Worm (Caenorhabditis elegans): ENCODE measurements around the gene T26C5.3.

Gene T26C5.3

ce11 chrII:9222969-9223368 is 13.4 kb upstream of the T26C5.3 start, which contains the start of gene ZK1067.3:
Gene ZK1067.3 (plus strand): TSS chrII:9223269.
- TF ChIP-seq lin-13 (tag; optimal IDR thresholded peaks at IDR 0.05) (no peak), zip-8 (tag; optimal IDR thresholded peaks at IDR 0.05) (no peak), ceh-83 (GFP tag; optimal IDR thresholded peaks at IDR 0.05) (no peak), ceh-43 (GFP tag; optimal IDR thresholded peaks at IDR 0.05) (no peak), ham-2 (GFP tag; optimal IDR thresholded peaks at IDR 0.05) (no peak)

- TF ChIP-seq lin-32 (GFP tag; optimal IDR thresholded peaks at IDR 0.05) (no peak), blmp-1 (tag; optimal IDR thresholded peaks at IDR 0.05) (no peak), mls-2 (tag; optimal IDR thresholded peaks at IDR 0.05) (no peak), lsy-2 (tag; optimal IDR thresholded peaks at IDR 0.05) (no peak), bed-3 (GFP tag; optimal IDR thresholded peaks at IDR 0.05) (no peak), nhr-76 (tag; optimal IDR thresholded peaks at IDR 0.05) (no peak), unc-39 (tag; optimal IDR thresholded peaks at IDR 0.05) (no peak), drap-1 (GFP tag; optimal IDR thresholded peaks at IDR 0.05) (no peak), zip-8 (tag; optimal IDR thresholded peaks at IDR 0.05) (no peak), ceh-83 (GFP tag; optimal IDR thresholded peaks at IDR 0.05) (no peak), sptf-1 (tag; optimal IDR thresholded peaks at IDR 0.05) (no peak), nhr-12 (tag; optimal IDR thresholded peaks at IDR 0.05) (no peak), mab-5 (tag; optimal IDR thresholded peaks at IDR 0.05) (no peak), snpc-4 (tag; optimal IDR thresholded peaks at IDR 0.05) (no peak), sem-2 (GFP tag; optimal IDR thresholded peaks at IDR 0.05) (no peak), unc-62 (GFP tag; optimal IDR thresholded peaks at IDR 0.05) (no peak), M03D4.4 (tag; optimal IDR thresholded peaks at IDR 0.05) (no peak)
Measured at ce11 chrII:9227134-9227533, 9.2 kb upstream of the T26C5.3 start, which contains the start of gene abu-14. Gene abu-14 (minus strand): TSS chrII:9227214.

ce11 chrII:9231240-9231639 is 5.1 kb upstream of the T26C5.3 start, which contains the start of gene gst-13:
Gene gst-13 (plus strand): TSS chrII:9231457.
- no peak for TF ChIP-seq drap-1 (GFP tag; optimal IDR thresholded peaks at IDR 0.05)
- no peak for TF ChIP-seq ztf-11 (tag; optimal IDR thresholded peaks at IDR 0.05)
- no peak for TF ChIP-seq hlh-1 (tag; optimal IDR thresholded peaks at IDR 0.05)
- no peak for TF ChIP-seq unc-39 (tag; optimal IDR thresholded peaks at IDR 0.05)
- TF ChIP-seq ceh-43 (GFP tag; optimal IDR thresholded peaks at IDR 0.05) = no peak

- TF ChIP-seq zip-8 (tag; optimal IDR thresholded peaks at IDR 0.05) = no peak
- TF ChIP-seq mls-2 (tag; optimal IDR thresholded peaks at IDR 0.05) = no peak
- peak; percentile 89 for TF ChIP-seq blmp-1 (tag; optimal IDR thresholded peaks at IDR 0.05)
- TF ChIP-seq ham-2 (GFP tag; optimal IDR thresholded peaks at IDR 0.05) = peak; percentile 9
Measured at ce11 chrII:9232493-9232892, 3.9 kb upstream of the T26C5.3 start.

- TF ChIP-seq pha-4 (tag; optimal IDR thresholded peaks at IDR 0.05) (no peak), nhr-2 (tag; optimal IDR thresholded peaks at IDR 0.05) (no peak), elt-3 (tag; optimal IDR thresholded peaks at IDR 0.05) (no peak), lin-32 (GFP tag; optimal IDR thresholded peaks at IDR 0.05) (no peak), bed-3 (GFP tag; optimal IDR thresholded peaks at IDR 0.05) (no peak), snpc-4 (tag; optimal IDR thresholded peaks at IDR 0.05) (no peak), mep-1 (tag; optimal IDR thresholded peaks at IDR 0.05) (no peak), unc-39 (tag; optimal IDR thresholded peaks at IDR 0.05) (no peak), lin-13 (tag; optimal IDR thresholded peaks at IDR 0.05) (no peak), flh-1 (GFP tag; optimal IDR thresholded peaks at IDR 0.05) (no peak), unc-62 (GFP tag; optimal IDR thresholded peaks at IDR 0.05) (no peak), elt-1 (tag; optimal IDR thresholded peaks at IDR 0.05; ENCODE audit: borderline replicate concordance, insufficient read depth) (no peak), lsy-2 (tag; optimal IDR thresholded peaks at IDR 0.05) (no peak), tbx-8 (GFP tag; optimal IDR thresholded peaks at IDR 0.05) (no peak)
Measured at ce11 chrII:9232923-9233322, 3.5 kb upstream of the T26C5.3 start, which contains the start of gene T26C5.2. Gene T26C5.2 (plus strand): TSS chrII:9233223.

ce11 chrII:9233813-9234212 is 2.6 kb upstream of the T26C5.3 start:
- TF ChIP-seq elt-3 (tag; optimal IDR thresholded peaks at IDR 0.05) = no peak
- no peak for TF ChIP-seq mep-1 (tag; optimal IDR thresholded peaks at IDR 0.05)
- TF ChIP-seq M03D4.4 (tag; optimal IDR thresholded peaks at IDR 0.05) = no peak
- TF ChIP-seq ham-2 (GFP tag; optimal IDR thresholded peaks at IDR 0.05) = no peak
- no peak for TF ChIP-seq ceh-83 (GFP tag; optimal IDR thresholded peaks at IDR 0.05)
- no peak for TF ChIP-seq nhr-2 (tag; optimal IDR thresholded peaks at IDR 0.05)
- TF ChIP-seq unc-62 (GFP tag; optimal IDR thresholded peaks at IDR 0.05) = no peak
